Fruit fly (Drosophila melanogaster): ENCODE measurements around the gene Sirup.

- TF ChIP-seq fd85E (GFP tag; optimal IDR thresholded peaks at IDR 0.05): no peak
- TF ChIP-seq Met (GFP tag; optimal IDR thresholded peaks at IDR 0.05): no peak
- no peak for TF ChIP-seq Ets96B (tag; optimal IDR thresholded peaks at IDR 0.05)
- TF ChIP-seq Sox102F (GFP tag; optimal IDR thresholded peaks at IDR 0.05): no peak
- TF ChIP-seq CG6854 (GFP tag; optimal IDR thresholded peaks at IDR 0.05): no peak
- no peak for TF ChIP-seq topi (GFP tag; optimal IDR thresholded peaks at IDR 0.05)
- TF ChIP-seq Hr39 (GFP tag; optimal IDR thresholded peaks at IDR 0.05): no peak
- no peak for TF ChIP-seq CG1621 (tag; optimal IDR thresholded peaks at IDR 0.05)
- TF ChIP-seq Smox (GFP tag; optimal IDR thresholded peaks at IDR 0.05): no peak
- TF ChIP-seq CG34406 (GFP tag; optimal IDR thresholded peaks at IDR 0.05): no peak
- TF ChIP-seq Hr38 (GFP tag; optimal IDR thresholded peaks at IDR 0.05): no peak
Measured at dm6 chr2L:7989868-7990267, 8.8 kb upstream of the Sirup start.
